Fruit fly (Drosophila melanogaster): Measurements from ENCODE around the gene Hsp60B.

Gene Hsp60B

DNA sequence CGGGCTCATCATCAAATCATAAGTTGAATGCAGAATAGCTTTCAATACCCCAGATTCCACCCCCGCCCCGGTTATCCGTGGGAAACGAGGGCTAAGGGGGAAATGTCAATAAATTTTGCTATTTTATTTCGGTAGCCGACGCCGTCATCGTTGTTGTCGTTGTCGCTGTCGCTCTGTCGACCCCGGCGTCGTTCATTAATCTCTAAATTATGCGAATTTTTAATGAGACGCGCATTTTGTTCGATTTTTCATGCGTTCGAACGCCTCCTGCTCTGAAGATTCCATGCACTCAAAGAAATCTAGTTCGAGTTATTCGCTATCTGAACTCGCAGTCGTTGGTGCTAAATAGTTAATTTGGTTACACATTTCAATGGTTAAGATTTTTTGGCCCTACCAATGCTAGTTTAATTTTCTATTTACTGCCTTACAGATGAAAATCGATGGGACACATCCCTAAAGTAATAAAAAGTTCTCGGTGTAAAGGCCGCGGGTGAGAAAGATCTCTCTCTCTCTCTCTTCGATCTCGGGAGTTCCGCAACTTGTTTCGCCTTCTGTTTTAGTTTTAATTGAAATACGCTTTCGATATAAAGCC lies 9.8 kb upstream of the Hsp60B start (continued):
- TF ChIP-seq CG10669 (GFP tag; optimal IDR thresholded peaks at IDR 0.05) (peak; percentile 84), CG6854 (GFP tag; optimal IDR thresholded peaks at IDR 0.05) (no peak), spab (GFP tag; optimal IDR thresholded peaks at IDR 0.05) (peak; percentile 70), fkh (GFP tag; optimal IDR thresholded peaks at IDR 0.05) (no peak), Eip93F (GFP tag; optimal IDR thresholded peaks at IDR 0.05) (no peak), Lpt (GFP tag; optimal IDR thresholded peaks at IDR 0.05) (peak; percentile 41), pdm3 (GFP tag; optimal IDR thresholded peaks at IDR 0.05) (peak; percentile 80), net (GFP tag; optimal IDR thresholded peaks at IDR 0.05) (peak; percentile 66), CG4318 (GFP tag; optimal IDR thresholded peaks at IDR 0.05) (no peak), CG8119 (GFP tag; IDR thresholded peaks at IDR 0.05) (peak; percentile 28; the same call in 1 of the 3 replicates), CG31627 (GFP tag; optimal IDR thresholded peaks at IDR 0.05) (peak; percentile 78), CG32006 (GFP tag; optimal IDR thresholded peaks at IDR 0.05) (peak; percentile 57), ss (GFP tag; optimal IDR thresholded peaks at IDR 0.05) (peak; percentile 44 to 77), CG9139 (GFP tag; optimal IDR thresholded peaks at IDR 0.05) (peak; percentile 56), CG6792 (GFP tag; optimal IDR thresholded peaks at IDR 0.05) (peak; percentile 70), CG10631 (GFP tag; optimal IDR thresholded peaks at IDR 0.05) (peak; percentile 72), esn (GFP tag; optimal IDR thresholded peaks at IDR 0.05) (peak; percentile 78), CG7368 (GFP tag; optimal IDR thresholded peaks at IDR 0.05) (peak; percentile 61), acj6 (GFP tag; optimal IDR thresholded peaks at IDR 0.05) (peak; percentile 67), salr (GFP tag; optimal IDR thresholded peaks at IDR 0.05) (peak; percentile 12 to 64), Gug (GFP tag; IDR thresholded peaks at IDR 0.05) (no peak), CG11902 (GFP tag; optimal IDR thresholded peaks at IDR 0.05) (peak; percentile 68), Eip78C (GFP tag) (peak; percentile 90), CG6163 (GFP tag; IDR thresholded peaks at IDR 0.05) (peak; percentile 80), CG8632 (GFP tag; optimal IDR thresholded peaks at IDR 0.05) (peak; percentile 61), lz (GFP tag; optimal IDR thresholded peaks at IDR 0.05) (peak; percentile 55), CG3032 (tag; optimal IDR thresholded peaks at IDR 0.05) (peak; percentile 81), achi (GFP tag; optimal IDR thresholded peaks at IDR 0.05) (peak; percentile 52), Hr4 (GFP tag; optimal IDR thresholded peaks at IDR 0.05) (no peak), dac (GFP tag; optimal IDR thresholded peaks at IDR 0.05) (no peak), topi (GFP tag; optimal IDR thresholded peaks at IDR 0.05) (peak; percentile 67), CG11762 (GFP tag; optimal IDR thresholded peaks at IDR 0.05; ENCODE audit: insufficient read depth) (peak; percentile 42), CG8319 (GFP tag; optimal IDR thresholded peaks at IDR 0.05) (peak; percentile 54), Sox15 (GFP tag; optimal IDR thresholded peaks at IDR 0.05) (peak; percentile 43), eg (GFP tag; IDR thresholded peaks at IDR 0.05) (no peak)

dm6 chr2L:721757-722156 lies 6.4 kb upstream of the Hsp60B start:
- TF ChIP-seq net (GFP tag; optimal IDR thresholded peaks at IDR 0.05) = no peak
- TF ChIP-seq Gug (GFP tag; IDR thresholded peaks at IDR 0.05) = no peak
- no peak for TF ChIP-seq CG8632 (GFP tag; optimal IDR thresholded peaks at IDR 0.05)
- peak; percentile 3 for TF ChIP-seq achi (GFP tag; optimal IDR thresholded peaks at IDR 0.05)
- peak; percentile 84 for TF ChIP-seq Eip78C (GFP tag)
- no peak for TF ChIP-seq lz (GFP tag; optimal IDR thresholded peaks at IDR 0.05)
- TF ChIP-seq CG6276 (GFP tag; optimal IDR thresholded peaks at IDR 0.05) = no peak
- peak; percentile 4 for TF ChIP-seq acj6 (GFP tag; optimal IDR thresholded peaks at IDR 0.05)
- 0 out of 3 replicates have a peak, but pooled peaks have one; percentile 18 for TF ChIP-seq CG8119 (GFP tag; IDR thresholded peaks at IDR 0.05)
- TF ChIP-seq CG6792 (GFP tag; optimal IDR thresholded peaks at IDR 0.05) = peak; percentile 4
- no peak for TF ChIP-seq CG9139 (GFP tag; optimal IDR thresholded peaks at IDR 0.05)
- peak; percentile 41 for TF ChIP-seq CG6808 (GFP tag; optimal IDR thresholded peaks at IDR 0.05)
- TF ChIP-seq salr (GFP tag; optimal IDR thresholded peaks at IDR 0.05) = no peak
- peak in 1 of 2 experiments; percentile 14 for TF ChIP-seq ss (GFP tag; optimal IDR thresholded peaks at IDR 0.05)
- TF ChIP-seq eg (GFP tag; IDR thresholded peaks at IDR 0.05) = no peak
- no peak for TF ChIP-seq fkh (GFP tag; optimal IDR thresholded peaks at IDR 0.05)
- TF ChIP-seq CG11294 (GFP tag; IDR thresholded peaks at IDR 0.05) = no peak
- peak; percentile 37 for TF ChIP-seq CG3919 (GFP tag; optimal IDR thresholded peaks at IDR 0.05)
- 0 out of 3 replicates have a peak, but pooled peaks have one; percentile 37 for TF ChIP-seq CG6163 (GFP tag; IDR thresholded peaks at IDR 0.05)
- TF ChIP-seq CG11902 (GFP tag; optimal IDR thresholded peaks at IDR 0.05) = no peak
- TF ChIP-seq CG7368 (GFP tag; optimal IDR thresholded peaks at IDR 0.05) = no peak
- TF ChIP-seq Lpt (GFP tag; optimal IDR thresholded peaks at IDR 0.05) = no peak
- no peak for TF ChIP-seq Hr38 (GFP tag; optimal IDR thresholded peaks at IDR 0.05)
- TF ChIP-seq CG10631 (GFP tag; optimal IDR thresholded peaks at IDR 0.05) = peak; percentile 48
- no peak for TF ChIP-seq Eip75B (GFP tag; optimal IDR thresholded peaks at IDR 0.05)
- TF ChIP-seq Hr39 (GFP tag; optimal IDR thresholded peaks at IDR 0.05) = no peak
- TF ChIP-seq pdm3 (GFP tag; optimal IDR thresholded peaks at IDR 0.05) = peak; percentile 2
- peak; percentile 41 for TF ChIP-seq dsx (GFP tag; optimal IDR thresholded peaks at IDR 0.05; ENCODE audit: poor library complexity, severe bottlenecking)
- no peak for TF ChIP-seq Eip93F (GFP tag; optimal IDR thresholded peaks at IDR 0.05)
- TF ChIP-seq Smox (GFP tag; optimal IDR thresholded peaks at IDR 0.05) = no peak
- no peak for TF ChIP-seq Sox15 (GFP tag; optimal IDR thresholded peaks at IDR 0.05)
- peak; percentile 48 for TF ChIP-seq svp (GFP tag)
- no peak for TF ChIP-seq CG15336 (GFP tag; IDR thresholded peaks at IDR 0.05)
- TF ChIP-seq CG4318 (GFP tag; optimal IDR thresholded peaks at IDR 0.05) = no peak

Data from whole organism, prepupa.